Fruit fly (Drosophila melanogaster) whole organism, embryonic: ENCODE results near the gene beat-IIIc.
A peak's percentile ranks its signal among the peaks of the same experiment; 100 is the strongest.

ENCODE experiments used
- CG17361 ChIP-seq: fragments of 200-800 bp; sonication (Bioruptor generic); IDR thresholded peaks from 3 replicates; pipeline ENCODE4 v1.3.6; 2022; ENCODE audit warnings: missing biosample characterization, missing genetic modification characterization
- CG17568 ChIP-seq: fragments of 200-800 bp; sonication (Bioruptor generic); optimal IDR thresholded peaks from 2 replicates; lab custom pipeline; 2018; ENCODE audit warnings: missing biosample characterization, mild to moderate bottlenecking, missing genetic modification characterization, moderate library complexity
- CG18262 ChIP-seq: fragments of 200-800 bp; optimal IDR thresholded peaks from 3 replicates; lab custom pipeline; 2019; ENCODE audit warnings: missing biosample characterization, mild to moderate bottlenecking, missing genetic modification characterization, moderate library complexity
- CG30020 ChIP-seq: fragments of 200-800 bp; optimal IDR thresholded peaks from 2 replicates; lab custom pipeline; 2019; ENCODE audit warnings: missing biosample characterization, mild to moderate bottlenecking, missing genetic modification characterization, moderate library complexity
- CG4282 ChIP-seq: fragments of 200-800 bp; sonication (Bioruptor generic); optimal IDR thresholded peaks from 2 replicates; lab custom pipeline; 2016; ENCODE audit warnings: missing biosample characterization, missing genetic modification characterization
- CG4360 ChIP-seq: fragments of 200-800 bp; sonication (Bioruptor generic); IDR thresholded peaks from 2 replicates; pipeline ENCODE4 v1.3.6; 2022; ENCODE audit warnings: missing biosample characterization, missing genetic modification characterization
- CG7271 ChIP-seq: fragments of 200-800 bp; sonication (Bioruptor generic); optimal IDR thresholded peaks from 2 replicates; lab custom pipeline; 2018; ENCODE audit warnings: missing biosample characterization, mild to moderate bottlenecking, missing genetic modification characterization, moderate library complexity
- CG7357 ChIP-seq: fragments of 200-800 bp; sonication (Bioruptor generic); IDR thresholded peaks from 3 replicates; pipeline ENCODE4 v1.3.6; 2022; ENCODE audit warnings: missing biosample characterization, missing genetic modification characterization
- CG7372 ChIP-seq: fragments of 200-800 bp; sonication (Bioruptor generic); IDR thresholded peaks from 2 replicates; pipeline ENCODE4 v1.3.6; 2022; ENCODE audit warnings: missing biosample characterization, missing genetic modification characterization
- CG9609 ChIP-seq: fragments of 200-800 bp; sonication (Bioruptor generic); optimal IDR thresholded peaks from 3 replicates; lab custom pipeline; 2016; ENCODE audit warnings: missing biosample characterization, missing genetic modification characterization
- CG9932 ChIP-seq: fragments of 200-800 bp; sonication (Bioruptor generic); IDR thresholded peaks from 2 replicates; pipeline ENCODE4 v1.3.6; 2022; ENCODE audit warnings: missing biosample characterization, missing genetic modification characterization
- CTCF ChIP-seq: fragments of 200-800 bp; sonication (Bioruptor generic); optimal IDR thresholded peaks from 2 replicates; lab custom pipeline; 2017; ENCODE audit warnings: missing biosample characterization, mild to moderate bottlenecking, missing genetic modification characterization, moderate library complexity
- D19A ChIP-seq: fragments of 200-800 bp; optimal IDR thresholded peaks from 3 replicates; lab custom pipeline; 2019; ENCODE audit warnings: missing biosample characterization, mild to moderate bottlenecking, missing genetic modification characterization, moderate library complexity
- Dek ChIP-seq: fragments of 200-800 bp; sonication (Bioruptor generic); optimal IDR thresholded peaks from 3 replicates; lab custom pipeline; 2019; ENCODE audit warnings: missing biosample characterization, mild to moderate bottlenecking, missing genetic modification characterization, moderate library complexity
- Elba2 ChIP-seq: fragments of 200-800 bp; sonication (Bioruptor generic); optimal IDR thresholded peaks from 3 replicates; lab custom pipeline; 2016; ENCODE audit warnings: missing biosample characterization, missing genetic modification characterization
- Ets97D ChIP-seq: fragments of 200-800 bp; sonication (Bioruptor generic); optimal IDR thresholded peaks from 3 replicates; lab custom pipeline; 2016; ENCODE audit warnings: missing biosample characterization, missing genetic modification characterization
- NC2β ChIP-seq: fragments of 200-800 bp; sonication (Bioruptor generic); optimal IDR thresholded peaks from 2 replicates; lab custom pipeline; 2016; ENCODE audit warnings: missing biosample characterization, missing genetic modification characterization
- NK7.1 ChIP-seq: fragments of 200-800 bp; sonication (Bioruptor generic); optimal IDR thresholded peaks from 3 replicates; lab custom pipeline; 2016; ENCODE audit warnings: missing biosample characterization, missing genetic modification characterization
- Nf-YC ChIP-seq: fragments of 200-800 bp; optimal IDR thresholded peaks from 3 replicates; lab custom pipeline; 2019; ENCODE audit warnings: missing biosample characterization, mild to moderate bottlenecking, missing genetic modification characterization, moderate library complexity
- br ChIP-seq: fragments of >200 bp; optimal IDR thresholded peaks from 2 replicates; lab custom pipeline; 2017
- bsh ChIP-seq, 2 experiments: fragments of 200-800 bp; sonication (Bioruptor generic); optimal IDR thresholded peaks; 2 replicates each; lab custom pipeline; 2017 to 2018; ENCODE audit warnings: mild to moderate bottlenecking in 2 of 2, missing biosample characterization in 2 of 2, missing genetic modification characterization in 2 of 2, moderate library complexity in 1 of 2
- cato ChIP-seq: fragments of 200-800 bp; sonication (Bioruptor generic); optimal IDR thresholded peaks from 2 replicates; lab custom pipeline; 2016; ENCODE audit warnings: missing biosample characterization, missing genetic modification characterization, borderline replicate concordance
- dpn ChIP-seq, 2 experiments: fragments of 200-800 bp; sonication (Bioruptor generic); optimal IDR thresholded peaks; 3 replicates each; lab custom pipeline; 2016; ENCODE audit warnings: missing biosample characterization in 2 of 2, missing genetic modification characterization in 2 of 2
- ems ChIP-seq: fragments of 200-800 bp; sonication (Bioruptor generic); optimal IDR thresholded peaks from 3 replicates; lab custom pipeline; 2016; ENCODE audit warnings: missing biosample characterization, missing genetic modification characterization
- fu2 ChIP-seq: fragments of 200-800 bp; sonication (Bioruptor generic); optimal IDR thresholded peaks from 2 replicates; lab custom pipeline; 2016; ENCODE audit warnings: missing biosample characterization, missing genetic modification characterization
- gem ChIP-seq: fragments of 200-800 bp; sonication (Bioruptor generic); optimal IDR thresholded peaks from 2 replicates; lab custom pipeline; 2019; ENCODE audit warnings: missing biosample characterization, mild to moderate bottlenecking, missing genetic modification characterization, moderate library complexity
- gro ChIP-seq: fragments of 200-800 bp; sonication (Bioruptor generic); optimal IDR thresholded peaks from 2 replicates; lab custom pipeline; 2016; ENCODE audit warnings: missing biosample characterization, missing genetic modification characterization
- gsb ChIP-seq: fragments of 200-800 bp; sonication (Bioruptor generic); IDR thresholded peaks from 2 replicates; pipeline ENCODE4 v1.3.6; 2022; ENCODE audit warnings: missing biosample characterization, missing genetic modification characterization
- lab ChIP-seq: fragments of 200-800 bp; sonication (Bioruptor generic); optimal IDR thresholded peaks from 3 replicates; lab custom pipeline; 2017; ENCODE audit warnings: missing biosample characterization, missing genetic modification characterization, mild to moderate bottlenecking, moderate library complexity, missing genetic modification reagents
- lola ChIP-seq, 3 experiments: fragments of >200 bp in 2 of 3; fragments of 200-800 bp in 1 of 3; sonication (Bioruptor generic) in 1 of 3; optimal IDR thresholded peaks; 2 replicates each; lab custom pipeline; 2017 to 2019; ENCODE audit warnings: missing biosample characterization in 3 of 3, missing genetic modification characterization in 3 of 3, mild to moderate bottlenecking in 1 of 3, moderate library complexity in 1 of 3
- onecut ChIP-seq: fragments of 200-800 bp; sonication (Bioruptor generic); IDR thresholded peaks from 2 replicates; pipeline ENCODE4 v1.3.6; 2022; ENCODE audit warnings: missing biosample characterization, missing genetic modification characterization
- org-1 ChIP-seq: fragments of 200-800 bp; sonication (Bioruptor generic); optimal IDR thresholded peaks from 2 replicates; lab custom pipeline; 2017; ENCODE audit warnings: missing biosample characterization, missing genetic modification characterization
- p53 ChIP-seq: fragments of 200-800 bp; sonication (Bioruptor generic); optimal IDR thresholded peaks from 2 replicates; lab custom pipeline; 2016; ENCODE audit warnings: missing biosample characterization, missing genetic modification characterization
- prd ChIP-seq, 3 experiments: fragments of >200 bp in 2 of 3; fragments of 200-800 bp in 1 of 3; sonication (Bioruptor generic) in 1 of 3; optimal IDR thresholded peaks in 2 of 3; IDR thresholded peaks in 1 of 3; 2 replicates in 2 of 3; 3 replicates in 1 of 3; pipeline versions ENCODE4 v1.3.6 to Lab custom; 2017 to 2022; ENCODE audit warnings: missing biosample characterization in 1 of 3, missing genetic modification characterization in 1 of 3
- scrt ChIP-seq: fragments of 200-800 bp; sonication (Bioruptor generic); optimal IDR thresholded peaks from 2 replicates; lab custom pipeline; 2018; ENCODE audit warnings: missing biosample characterization, mild to moderate bottlenecking, missing genetic modification characterization, moderate library complexity
- shn ChIP-seq: fragments of 200-800 bp; sonication (Bioruptor generic); optimal IDR thresholded peaks from 3 replicates; lab custom pipeline; 2016; ENCODE audit warnings: missing biosample characterization, missing genetic modification characterization
- vnd ChIP-seq: fragments of 200-800 bp; sonication (Bioruptor generic); IDR thresholded peaks from 3 replicates; pipeline ENCODE4 v1.3.6; 2022; ENCODE audit warnings: missing biosample characterization, missing genetic modification characterization; ENCODE audit not compliant: partially characterized antibody
- vvl ChIP-seq: fragments of 200-800 bp; sonication (Bioruptor generic); IDR thresholded peaks from 2 replicates; pipeline ENCODE4 v1.3.6; 2022; ENCODE audit warnings: missing biosample characterization, missing genetic modification characterization
- zfh2 ChIP-seq: fragments of 200-800 bp; sonication (Bioruptor generic); optimal IDR thresholded peaks from 2 replicates; lab custom pipeline; 2016; ENCODE audit warnings: missing biosample characterization, missing genetic modification characterization

Gene beat-IIIc

dm6 chr2L:17203833-17204232 is 56.7 kb downstream of the beat-IIIc start (continued):
- TF ChIP-seq prd (optimal IDR thresholded peaks at IDR 0.05; lab: Kevin White, UChicago) (no peak), prd (GFP tag; IDR thresholded peaks at IDR 0.05; lab: Robert Waterston, UW) (peak; percentile 54; the same call in 2 of the 3 replicates), onecut (GFP tag; lab: Robert Waterston, UW) (no peak), CG17361 (GFP tag; lab: Robert Waterston, UW) (0 out of 3 replicates have a peak, but pooled peaks have one; percentile 23), D19A (tag; lab: Kevin White, UChicago) (peak; percentile 4), CG18262 (tag; lab: Kevin White, UChicago) (no peak), fu2 (GFP tag; lab: Kevin White, UChicago) (no peak), CG17568 (GFP tag; lab: Kevin White, UChicago) (no peak), br (lab: Kevin White, UChicago) (no peak), CG9932 (peak; percentile 26; the same call in 1 of the 2 replicates), gro (GFP tag; lab: Kevin White, UChicago) (no peak), scrt (GFP tag; lab: Kevin White, UChicago) (peak; percentile 50), vnd (GFP tag; lab: Robert Waterston, UW) (no peak), CG7271 (tag; lab: Kevin White, UChicago) (no peak), cato (GFP tag; lab: Kevin White, UChicago) (no peak), lola (GFP tag; optimal IDR thresholded peaks at IDR 0.05; lab: Kevin White, UChicago) (no peak), CG4282 (GFP tag; lab: Kevin White, UChicago) (no peak), ems (no peak), vvl (GFP tag; lab: Robert Waterston, UW) (0 out of 2 replicates have a peak, but pooled peaks have one; percentile 37), CG30020 (tag; lab: Kevin White, UChicago) (no peak), NC2β (GFP tag; lab: Kevin White, UChicago) (no peak), lab (GFP tag; lab: Kevin White, UChicago) (peak; percentile 59), bsh (GFP tag; optimal IDR thresholded peaks at IDR 0.05; lab: Kevin White, UChicago) (peak in 1 of 2 experiments; percentile 33), Ets97D (GFP tag; lab: Kevin White, UChicago) (no peak), CG4360 (GFP tag; lab: Robert Waterston, UW) (no peak), NK7.1 (GFP tag; lab: Kevin White, UChicago) (no peak), Elba2 (GFP tag; lab: Kevin White, UChicago) (no peak)

DNA sequence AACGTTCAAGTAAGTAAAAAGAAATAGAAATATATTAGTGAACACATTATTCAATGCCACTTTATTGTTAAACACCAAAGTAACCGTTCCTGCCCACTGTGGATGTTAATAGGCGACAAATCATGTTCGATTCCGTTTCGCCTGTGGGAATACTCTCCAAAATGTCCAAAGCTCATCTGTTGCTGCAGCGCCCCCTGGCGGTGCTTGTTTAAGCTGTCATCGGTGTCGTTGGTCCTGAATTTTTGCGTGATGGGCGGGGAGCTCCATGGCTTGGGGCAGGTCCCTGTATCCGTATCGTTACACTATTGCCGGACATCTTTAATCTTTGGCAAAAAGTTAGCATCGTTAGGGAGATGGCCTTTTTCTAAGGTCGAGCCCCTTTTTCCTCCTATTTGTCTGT is 58.8 kb downstream of the beat-IIIc start:
- TF ChIP-seq Dek: no peak
- TF ChIP-seq p53: no peak
- TF ChIP-seq scrt (GFP tag; lab: Kevin White, UChicago): peak; percentile 0
- TF ChIP-seq CTCF (GFP tag; lab: Kevin White, UChicago): peak; percentile 69
- no peak for TF ChIP-seq Nf-YC (tag; lab: Kevin White, UChicago)
- TF ChIP-seq CG9609 (GFP tag; lab: Kevin White, UChicago): no peak
- TF ChIP-seq CG7372 (GFP tag; lab: Robert Waterston, UW): no peak
- no peak for TF ChIP-seq org-1 (GFP tag; lab: Kevin White, UChicago)
- no peak for TF ChIP-seq vvl (GFP tag; lab: Robert Waterston, UW)

- TF ChIP-seq CTCF (GFP tag; lab: Kevin White, UChicago): peak; percentile 75
- TF ChIP-seq p53: no peak
Measured at dm6 chr2L:17195197-17195596, 65.3 kb downstream of the beat-IIIc start.

dm6 chr2L:17181638-17182037 is 78.9 kb downstream of the beat-IIIc start, which contains the start of gene Grl36a:
Gene Grl36a (plus strand): TSS chr2L:17181938.
- TF ChIP-seq shn (no peak), zfh2 (GFP tag; lab: Kevin White, UChicago) (no peak), gem (tag; lab: Kevin White, UChicago) (no peak), gsb (GFP tag; lab: Robert Waterston, UW) (no peak), dpn (GFP tag; optimal IDR thresholded peaks at IDR 0.05; lab: Kevin White, UChicago) (no peak), CG7357 (GFP tag; lab: Robert Waterston, UW) (no peak)
